Worm (Caenorhabditis elegans): ENCODE results near the gene R05H11.1.

ce11 chrIII:6802488-6802887 lies 7.1 kb downstream of the R05H11.1 start, which contains the start of gene lim-8:
- TF ChIP-seq ceh-58 (GFP tag; IDR thresholded peaks at IDR 0.05) (no peak), lir-1 (GFP tag; conservative IDR thresholded peaks at IDR 0.05) (no peak), mel-28 (tag; optimal IDR thresholded peaks at IDR 0.05; ENCODE audit: borderline replicate concordance) (no peak), lin-35 (GFP tag; optimal IDR thresholded peaks at IDR 0.05) (no peak)
